Worm (Caenorhabditis elegans) whole organism, L4/young adult: ENCODE results near the gene srz-91.

Experiments used
- W03F9.2 ChIP-seq: fragments of 150-350 bp; optimal IDR thresholded peaks from 2 replicates; lab custom pipeline; 2014; ENCODE audit warnings: missing biosample characterization, missing genetic modification characterization
- dao-5 ChIP-seq: sonication (generic microtip); optimal IDR thresholded peaks from 2 replicates; lab custom pipeline; 2016; ENCODE audit warnings: missing genotype, missing genetic modification characterization, moderate library complexity, missing compliant biosample characterization
- him-1 ChIP-seq: sonication (generic microtip); optimal IDR thresholded peaks from 2 replicates; lab custom pipeline; 2016; ENCODE audit warnings: missing genotype, missing genetic modification reagents, missing genetic modification characterization, missing compliant biosample characterization

The srz-91 gene

DNA sequence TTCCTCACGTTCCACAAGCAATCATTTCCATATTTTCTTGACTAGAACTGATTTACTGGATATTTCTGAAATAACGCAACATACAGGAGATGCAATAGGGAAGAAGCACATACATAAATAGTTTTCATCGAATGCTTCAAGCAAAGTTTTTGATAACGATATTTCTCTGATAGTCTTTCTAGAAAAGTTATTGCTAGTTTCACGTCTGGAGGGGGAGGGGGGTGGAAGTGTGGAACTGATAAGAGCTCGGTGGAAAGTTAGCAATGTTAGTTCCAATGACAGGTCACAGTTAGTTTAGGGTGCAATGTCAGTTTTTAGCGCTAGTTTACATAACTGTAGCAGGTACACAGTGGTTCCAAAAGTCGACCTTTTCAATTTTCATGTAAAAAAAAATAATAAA is 8.9 kb downstream of the srz-91 start, which contains the start of gene Y6G8.6:
Gene Y6G8.6, minus strand, starts transcription at position 98 of the 400 bp plus-strand sequence.
- no peak for TF ChIP-seq him-1 (tag; lab: Kevin White, UChicago)
- no peak for TF ChIP-seq dao-5 (tag; lab: Kevin White, UChicago)
- TF ChIP-seq W03F9.2 (tag; lab: Kevin White, UChicago): no peak

- TF ChIP-seq dao-5 (tag; lab: Kevin White, UChicago) (no peak), him-1 (tag; lab: Kevin White, UChicago) (no peak), W03F9.2 (tag; lab: Kevin White, UChicago) (no peak)
Observed at ce11 chrV:17620266-17620665, 12.4 kb downstream of the srz-91 start, which contains the start of gene Y6G8.8. TSS of gene Y6G8.8 (plus strand) at chrV:17620566.

- TF ChIP-seq W03F9.2 (tag; lab: Kevin White, UChicago): no peak
- no peak for TF ChIP-seq dao-5 (tag; lab: Kevin White, UChicago)
- TF ChIP-seq him-1 (tag; lab: Kevin White, UChicago): no peak
Observed at ce11 chrV:17623230-17623629, 15.3 kb downstream of the srz-91 start, which contains the start of gene F57G4.1. TSS of gene F57G4.1 (plus strand) at chrV:17623530.

DNA sequence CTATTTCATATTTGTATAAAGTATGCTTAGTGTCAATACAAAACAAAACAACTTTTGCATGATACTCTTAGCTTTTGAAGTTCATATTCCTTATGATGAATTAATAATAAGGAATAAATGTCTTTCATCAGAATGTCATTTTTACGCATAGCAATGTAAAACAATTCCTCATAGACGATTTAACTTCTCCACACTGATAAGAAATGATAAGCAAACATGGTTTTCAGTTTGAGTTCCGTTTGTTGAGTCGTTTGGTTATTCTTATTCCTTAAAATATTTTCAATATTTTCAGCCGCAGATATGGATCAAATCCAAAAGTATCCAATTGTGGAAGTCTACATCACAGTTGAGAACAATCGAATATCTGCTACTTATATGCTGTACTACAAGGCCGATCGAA is 17.0 kb downstream of the srz-91 start, which contains the start of gene F57G4.11:
Gene F57G4.11, plus strand, starts transcription at position 301 of the 400 bp plus-strand sequence.
- TF ChIP-seq him-1 (tag; lab: Kevin White, UChicago): no peak
- no peak for TF ChIP-seq W03F9.2 (tag; lab: Kevin White, UChicago)
- TF ChIP-seq dao-5 (tag; lab: Kevin White, UChicago): no peak

DNA sequence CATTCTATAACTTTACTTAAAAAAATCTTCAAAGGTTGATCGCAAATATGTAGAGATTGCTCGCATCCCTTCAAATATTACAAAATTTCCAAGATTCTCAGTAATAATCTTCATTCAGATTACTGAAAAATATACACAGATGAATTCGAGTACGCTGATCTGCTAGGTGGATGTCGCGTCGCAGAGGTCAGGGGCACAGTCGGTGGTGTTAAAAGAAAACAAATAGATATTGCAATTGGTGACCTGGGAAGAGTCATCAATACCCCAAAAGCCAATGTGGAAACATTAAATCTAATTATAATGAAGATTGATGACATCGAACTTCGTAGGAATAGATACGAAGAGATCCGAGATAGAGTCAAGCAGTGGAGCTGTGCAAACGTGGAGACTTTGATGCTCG is 20.7 kb downstream of the srz-91 start, which contains the start of gene F57G4.10:
Gene F57G4.10, plus strand, starts transcription at position 301 of the 400 bp plus-strand sequence.
- TF ChIP-seq dao-5 (tag; lab: Kevin White, UChicago) (no peak), him-1 (tag; lab: Kevin White, UChicago) (no peak), W03F9.2 (tag; lab: Kevin White, UChicago) (no peak)

DNA sequence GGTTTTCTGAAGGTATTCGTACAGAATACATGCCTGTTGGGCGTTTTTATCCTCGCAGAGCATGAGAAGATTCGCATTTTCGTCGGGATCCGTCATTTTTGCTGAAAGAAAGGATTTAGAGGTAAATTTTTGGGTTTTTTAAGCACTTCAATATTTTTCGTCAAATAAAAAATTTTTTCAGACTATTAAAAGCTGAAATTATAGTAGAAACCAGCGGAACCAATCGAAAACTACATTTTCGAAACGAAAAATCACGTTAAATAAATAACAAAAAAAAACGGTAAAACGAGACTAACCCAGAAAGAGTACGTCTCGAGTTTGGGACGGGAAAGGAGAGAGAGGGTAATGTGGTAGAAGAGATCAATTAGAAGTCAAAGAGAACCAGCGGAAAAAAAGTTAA is 42.5 kb downstream of the srz-91 start, which contains the start of gene fbxa-192:
Gene fbxa-192, minus strand, starts transcription at position 101 of the 400 bp plus-strand sequence.
- TF ChIP-seq W03F9.2 (tag; lab: Kevin White, UChicago): no peak

- no peak for TF ChIP-seq dao-5 (tag; lab: Kevin White, UChicago)
- no peak for TF ChIP-seq him-1 (tag; lab: Kevin White, UChicago)
- no peak for TF ChIP-seq W03F9.2 (tag; lab: Kevin White, UChicago)
Observed at ce11 chrV:17655205-17655604, 47.3 kb downstream of the srz-91 start.

- TF ChIP-seq dao-5 (tag; lab: Kevin White, UChicago) (no peak), him-1 (tag; lab: Kevin White, UChicago) (no peak), W03F9.2 (tag; lab: Kevin White, UChicago) (no peak)
Observed at ce11 chrV:17658824-17659223, 50.9 kb downstream of the srz-91 start.
